Fruit fly (Drosophila melanogaster) whole organism, embryonic: ENCODE data around the gene CG13313.

Source experiments
- Asciz ChIP-seq: fragments of 200-800 bp; sonication (Bioruptor generic); optimal IDR thresholded peaks from 2 replicates; lab custom pipeline; 2017; ENCODE audit warnings: missing biosample characterization, mild to moderate bottlenecking, missing genetic modification characterization, missing genetic modification reagents
- CG10274 ChIP-seq: fragments of 200-800 bp; sonication (Bioruptor generic); optimal IDR thresholded peaks from 3 replicates; lab custom pipeline; 2017; ENCODE audit warnings: missing biosample characterization, mild to moderate bottlenecking, missing genetic modification characterization
- CG10959 ChIP-seq: fragments of 200-800 bp; sonication (Bioruptor generic); IDR thresholded peaks from 2 replicates; pipeline ENCODE4 v1.3.6; 2022; ENCODE audit warnings: missing biosample characterization, missing genetic modification characterization
- CG11560 ChIP-seq: fragments of 200-800 bp; sonication (Bioruptor generic); IDR thresholded peaks from 3 replicates; pipeline ENCODE4 v1.3.6; 2022; ENCODE audit warnings: missing biosample characterization, missing genetic modification characterization
- CG12071 ChIP-seq: fragments of 200-800 bp; sonication (Bioruptor generic); optimal IDR thresholded peaks from 3 replicates; lab custom pipeline; 2018; ENCODE audit warnings: missing biosample characterization, mild to moderate bottlenecking, missing genetic modification characterization
- CG12659 ChIP-seq: fragments of 200-800 bp; sonication (Bioruptor generic); optimal IDR thresholded peaks from 3 replicates; lab custom pipeline; 2017; ENCODE audit warnings: mild to moderate bottlenecking, missing biosample characterization, missing genetic modification reagents, missing genetic modification characterization
- CG14667 ChIP-seq: fragments of 200-800 bp; sonication (Bioruptor generic); IDR thresholded peaks from 2 replicates; pipeline ENCODE4 v1.3.6; 2022; ENCODE audit warnings: missing biosample characterization, missing genetic modification characterization
- CG1647 ChIP-seq: fragments of 200-800 bp; sonication (Bioruptor generic); optimal IDR thresholded peaks from 3 replicates; lab custom pipeline; 2016; ENCODE audit warnings: missing biosample characterization, missing genetic modification characterization
- CG17186 ChIP-seq: fragments of 200-800 bp; sonication (Bioruptor generic); optimal IDR thresholded peaks from 3 replicates; lab custom pipeline; 2017; ENCODE audit warnings: missing biosample characterization, missing genetic modification reagents, missing genetic modification characterization
- CG17612 ChIP-seq: fragments of 200-800 bp; sonication (Bioruptor generic); IDR thresholded peaks from 2 replicates; pipeline ENCODE4 v1.3.6; 2022; ENCODE audit warnings: missing biosample characterization, missing genetic modification characterization
- CG1832 ChIP-seq: fragments of 200-800 bp; sonication (Bioruptor generic); optimal IDR thresholded peaks from 2 replicates; lab custom pipeline; 2017; ENCODE audit warnings: missing biosample characterization, mild to moderate bottlenecking, missing genetic modification characterization, inconsistent platforms
- CG2678 ChIP-seq: fragments of 200-800 bp; sonication (Bioruptor generic); optimal IDR thresholded peaks from 3 replicates; lab custom pipeline; 2019; ENCODE audit warnings: missing biosample characterization, mild to moderate bottlenecking, missing genetic modification characterization, moderate library complexity
- CG2889 ChIP-seq: fragments of 200-800 bp; sonication (Bioruptor generic); IDR thresholded peaks from 3 replicates; pipeline ENCODE4 v1.3.6; 2022; ENCODE audit warnings: missing biosample characterization, missing genetic modification characterization
- CG31388 ChIP-seq: fragments of 200-800 bp; sonication (Bioruptor generic); optimal IDR thresholded peaks from 2 replicates; lab custom pipeline; 2016; ENCODE audit warnings: missing biosample characterization, missing genetic modification characterization
- CG32767 ChIP-seq: fragments of 200-800 bp; sonication (Bioruptor generic); IDR thresholded peaks from 2 replicates; pipeline ENCODE4 v1.3.6; 2022; ENCODE audit warnings: missing biosample characterization, missing genetic modification characterization
- CG32772 ChIP-seq: fragments of 200-800 bp; sonication (Bioruptor generic); IDR thresholded peaks from 2 replicates; pipeline ENCODE4 v1.3.6; 2022; ENCODE audit warnings: missing biosample characterization, missing genetic modification characterization
- CG34224 ChIP-seq: fragments of 200-800 bp; sonication (Bioruptor generic); IDR thresholded peaks from 3 replicates; pipeline ENCODE4 v1.3.6; 2022; ENCODE audit warnings: missing biosample characterization, missing genetic modification characterization; ENCODE audit not compliant: partially characterized antibody
- CG34376 ChIP-seq: fragments of 200-800 bp; sonication (Bioruptor generic); optimal IDR thresholded peaks from 2 replicates; lab custom pipeline; 2018; ENCODE audit warnings: missing biosample characterization, mild to moderate bottlenecking, missing genetic modification characterization
- CG3726 ChIP-seq: fragments of 200-800 bp; sonication (Bioruptor generic); IDR thresholded peaks from 3 replicates; pipeline ENCODE4, ENCODE4 v1.3.6; 2022; ENCODE audit warnings: missing biosample characterization, missing genetic modification characterization
- CG7963 ChIP-seq: fragments of 200-800 bp; sonication (Bioruptor generic); IDR thresholded peaks from 3 replicates; pipeline ENCODE4 v1.3.6; 2022; ENCODE audit warnings: missing biosample characterization, missing genetic modification characterization; ENCODE audit not compliant: partially characterized antibody
- CG9797 ChIP-seq: fragments of 200-800 bp; sonication (Bioruptor generic); optimal IDR thresholded peaks from 3 replicates; lab custom pipeline; 2018; ENCODE audit warnings: missing biosample characterization, mild to moderate bottlenecking, missing genetic modification characterization
- Dp ChIP-seq: fragments of 200-800 bp; sonication (Bioruptor generic); optimal IDR thresholded peaks from 2 replicates; lab custom pipeline; 2018; ENCODE audit warnings: missing biosample characterization, mild to moderate bottlenecking, missing genetic modification characterization, moderate library complexity
- E2f2 ChIP-seq: fragments of 200-800 bp; sonication (Bioruptor generic); IDR thresholded peaks from 2 replicates; pipeline ENCODE4 v1.3.6; 2022; ENCODE audit warnings: missing biosample characterization, missing genetic modification characterization
- HLH4C ChIP-seq: fragments of 200-800 bp; sonication (Bioruptor generic); IDR thresholded peaks from 3 replicates; pipeline ENCODE4 v1.3.6; 2022; ENCODE audit warnings: missing biosample characterization, missing genetic modification characterization; ENCODE audit not compliant: partially characterized antibody
- Kr ChIP-seq: fragments of 200-800 bp; sonication (Bioruptor generic); optimal IDR thresholded peaks from 2 replicates; lab custom pipeline; 2017; ENCODE audit warnings: missing biosample characterization, mild to moderate bottlenecking, missing genetic modification characterization
- MBD-R2 ChIP-seq: fragments of 200-800 bp; sonication (Bioruptor generic); IDR thresholded peaks from 2 replicates; pipeline ENCODE4 v1.3.6; 2022; ENCODE audit warnings: missing biosample characterization, missing genetic modification characterization
- MESR4 ChIP-seq: fragments of 200-800 bp; sonication (Bioruptor generic); optimal IDR thresholded peaks from 2 replicates; lab custom pipeline; 2018; ENCODE audit warnings: missing biosample characterization, mild to moderate bottlenecking, missing genetic modification characterization, moderate library complexity
- Meics ChIP-seq: fragments of 200-800 bp; sonication (Bioruptor generic); optimal IDR thresholded peaks from 2 replicates; lab custom pipeline; 2017; ENCODE audit warnings: missing biosample characterization, mild to moderate bottlenecking, missing genetic modification characterization
- Nf-YB ChIP-seq: fragments of 200-800 bp; sonication (Bioruptor generic); optimal IDR thresholded peaks from 3 replicates; lab custom pipeline; 2019; ENCODE audit warnings: missing biosample characterization, mild to moderate bottlenecking, missing genetic modification characterization, moderate library complexity
- NfI ChIP-seq: fragments of 200-800 bp; sonication (Bioruptor generic); optimal IDR thresholded peaks from 3 replicates; lab custom pipeline; 2018; ENCODE audit warnings: missing biosample characterization, mild to moderate bottlenecking, missing genetic modification characterization, moderate library complexity
- br ChIP-seq: fragments of >200 bp; optimal IDR thresholded peaks from 2 replicates; lab custom pipeline; 2017
- corto ChIP-seq: fragments of 200-800 bp; sonication (Bioruptor generic); optimal IDR thresholded peaks from 2 replicates; lab custom pipeline; 2016; ENCODE audit warnings: missing biosample characterization, mild to moderate bottlenecking, missing genetic modification characterization, moderate library complexity
- crp ChIP-seq, 2 experiments: fragments of 200-800 bp; sonication (Bioruptor generic); optimal IDR thresholded peaks; 2 replicates in 1 of 2; 3 replicates in 1 of 2; lab custom pipeline; 2017; ENCODE audit warnings: missing biosample characterization in 2 of 2, missing genetic modification characterization in 2 of 2, mild to moderate bottlenecking in 1 of 2, moderate library complexity in 1 of 2
- dimm ChIP-seq: fragments of 200-800 bp; sonication (Bioruptor generic); IDR thresholded peaks from 2 replicates; pipeline ENCODE4 v1.3.6; 2022; ENCODE audit warnings: missing biosample characterization, missing genetic modification characterization
- dpn ChIP-seq, 2 experiments: fragments of 200-800 bp; sonication (Bioruptor generic); optimal IDR thresholded peaks; 3 replicates each; lab custom pipeline; 2016; ENCODE audit warnings: missing biosample characterization in 2 of 2, missing genetic modification characterization in 2 of 2
- ewg ChIP-seq: fragments of 200-800 bp; sonication (Bioruptor generic); optimal IDR thresholded peaks from 3 replicates; lab custom pipeline; 2017; ENCODE audit warnings: mild to moderate bottlenecking, missing biosample characterization, missing genetic modification reagents, missing genetic modification characterization
- fru ChIP-seq: fragments of >200 bp; optimal IDR thresholded peaks from 2 replicates; lab custom pipeline; 2017
- fu2 ChIP-seq: fragments of 200-800 bp; sonication (Bioruptor generic); optimal IDR thresholded peaks from 2 replicates; lab custom pipeline; 2016; ENCODE audit warnings: missing biosample characterization, missing genetic modification characterization
- gce ChIP-seq: fragments of 200-800 bp; sonication (Bioruptor generic); IDR thresholded peaks from 3 replicates; pipeline ENCODE4 v1.3.6; 2022; ENCODE audit warnings: missing biosample characterization, missing genetic modification characterization
- h ChIP-seq: fragments of >200 bp; optimal IDR thresholded peaks from 2 replicates; lab custom pipeline; 2017
- hb ChIP-seq: fragments of 200-800 bp; sonication (Bioruptor generic); IDR thresholded peaks from 3 replicates; pipeline ENCODE4 v1.3.6; 2022; ENCODE audit warnings: missing biosample characterization, missing genetic modification characterization; ENCODE audit not compliant: partially characterized antibody
- mam ChIP-seq: fragments of 200-800 bp; sonication (Bioruptor generic); optimal IDR thresholded peaks from 3 replicates; lab custom pipeline; 2016; ENCODE audit warnings: missing biosample characterization, missing genetic modification characterization
- pzg ChIP-seq: fragments of 200-800 bp; sonication (Bioruptor generic); optimal IDR thresholded peaks from 3 replicates; lab custom pipeline; 2018; ENCODE audit warnings: missing biosample characterization, mild to moderate bottlenecking, missing genetic modification characterization, moderate library complexity
- repo ChIP-seq: fragments of 200-800 bp; sonication (Bioruptor generic); optimal IDR thresholded peaks from 2 replicates; lab custom pipeline; 2016; ENCODE audit warnings: missing biosample characterization, missing genetic modification characterization
- schlank ChIP-seq: fragments of 200-800 bp; sonication (Bioruptor generic); optimal IDR thresholded peaks from 2 replicates; lab custom pipeline; 2018; ENCODE audit warnings: missing biosample characterization, mild to moderate bottlenecking, missing genetic modification characterization
- scrt ChIP-seq: fragments of 200-800 bp; sonication (Bioruptor generic); optimal IDR thresholded peaks from 2 replicates; lab custom pipeline; 2018; ENCODE audit warnings: missing biosample characterization, mild to moderate bottlenecking, missing genetic modification characterization, moderate library complexity
- seq ChIP-seq: fragments of 200-800 bp; sonication (Bioruptor generic); IDR thresholded peaks from 2 replicates; pipeline ENCODE4 v1.3.6; 2022; ENCODE audit warnings: missing biosample characterization, missing genetic modification characterization
- tio ChIP-seq: fragments of 200-800 bp; sonication (Bioruptor generic); optimal IDR thresholded peaks from 2 replicates; lab custom pipeline; 2017; ENCODE audit warnings: missing biosample characterization, missing genetic modification characterization, inconsistent platforms
- tna ChIP-seq: fragments of 200-800 bp; sonication (Bioruptor generic); IDR thresholded peaks from 2 replicates; pipeline ENCODE4 v1.3.6; 2022; ENCODE audit warnings: missing biosample characterization, missing genetic modification characterization; ENCODE audit not compliant: partially characterized antibody
- unpg ChIP-seq: fragments of 200-800 bp; sonication (Bioruptor generic); optimal IDR thresholded peaks from 3 replicates; lab custom pipeline; 2018; ENCODE audit warnings: missing biosample characterization, mild to moderate bottlenecking, missing genetic modification characterization, moderate library complexity

Gene CG13313

DNA sequence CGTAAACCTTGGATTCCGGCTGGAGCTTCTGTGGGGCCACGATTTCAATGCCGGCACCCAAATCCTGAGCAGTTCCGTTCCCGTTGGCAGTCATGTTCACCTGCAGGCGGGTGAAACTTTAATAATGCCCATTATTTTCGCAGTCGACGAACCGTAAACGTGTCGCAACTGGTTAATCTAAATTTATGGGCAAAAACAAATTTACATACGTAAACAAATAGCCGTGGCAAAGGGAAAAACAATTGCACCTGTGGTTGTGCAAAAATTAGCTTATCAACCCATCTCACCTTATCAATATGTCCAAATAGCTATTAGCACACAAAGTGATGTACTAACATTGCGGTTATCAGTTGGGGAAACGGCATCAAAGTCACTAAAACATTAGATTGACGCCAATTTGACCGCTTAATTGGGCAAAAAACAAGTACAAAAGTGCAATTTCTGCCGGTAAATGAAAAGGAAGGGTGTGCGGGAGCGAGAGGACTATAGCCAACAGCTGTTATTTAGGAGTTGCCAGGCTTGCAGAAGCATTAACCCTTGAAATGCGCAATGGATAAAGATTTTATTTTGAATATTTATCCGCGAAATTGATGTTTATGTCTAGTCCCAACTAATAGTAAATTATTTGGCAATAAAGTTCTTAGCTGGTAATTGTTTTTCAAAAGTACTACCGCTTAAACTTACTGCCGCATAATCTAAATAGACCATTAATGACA lies 26.6 kb downstream of the CG13313 start:
- TF ChIP-seq CG10274 (no peak), ewg (GFP tag; lab: Kevin White, UChicago) (peak; percentile 8), CG3726 (no peak), CG1832 (GFP tag; lab: Kevin White, UChicago) (peak; percentile 4), tna (GFP tag; lab: Robert Waterston, UW) (no peak), MBD-R2 (GFP tag; lab: Robert Waterston, UW) (peak; percentile 37; the same call in 1 of the 2 replicates), CG7963 (GFP tag; lab: Robert Waterston, UW) (no peak), HLH4C (GFP tag; lab: Robert Waterston, UW) (no peak), br (lab: Kevin White, UChicago) (no peak), CG10959 (GFP tag; lab: Robert Waterston, UW) (peak; percentile 84), hb (GFP tag; lab: Robert Waterston, UW) (no peak), crp (GFP tag; optimal IDR thresholded peaks at IDR 0.05; lab: Kevin White, UChicago) (peak; percentile 26 to 82), CG2889 (no peak), CG9797 (GFP tag; lab: Kevin White, UChicago) (no peak), fru (lab: Kevin White, UChicago) (no peak), CG11560 (tag; lab: Robert Waterston, UW) (no peak), Dp (GFP tag; lab: Kevin White, UChicago) (peak; percentile 47), CG2678 (no peak), CG17186 (no peak), pzg (peak; percentile 6), E2f2 (GFP tag; lab: Robert Waterston, UW) (peak; percentile 48)

DNA sequence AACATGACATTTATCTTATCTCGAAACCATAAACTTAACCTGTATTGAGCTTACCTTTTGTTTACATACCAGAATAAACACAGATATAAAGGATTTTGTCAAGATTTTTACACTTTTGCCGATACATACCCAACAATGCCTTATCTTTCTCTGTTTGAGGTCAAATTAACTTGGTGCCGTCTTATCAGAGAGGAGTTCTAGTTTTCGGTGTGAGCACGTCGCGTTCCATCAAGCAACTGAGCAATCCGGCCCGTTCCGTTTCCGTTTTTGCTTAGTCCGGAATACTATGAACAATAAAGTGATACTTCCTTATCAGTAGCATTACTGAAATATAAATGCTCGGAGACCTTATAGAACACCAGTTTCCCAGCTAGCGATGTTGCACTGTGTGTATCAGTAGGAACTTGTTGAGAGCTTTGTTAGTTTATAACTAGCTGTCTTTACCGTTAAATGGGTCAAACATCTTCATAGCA lies 27.2 kb downstream of the CG13313 start, which contains the start of gene Galk:
TSS of gene Galk (minus strand) at position 244 of the 473 bp plus-strand sequence.
- TF ChIP-seq CG14667, result peak; percentile 50
- TF ChIP-seq CG34376 (GFP tag; lab: Kevin White, UChicago), result peak; percentile 95
- no peak for TF ChIP-seq h
- peak; percentile 74 for TF ChIP-seq Asciz (GFP tag; lab: Kevin White, UChicago)
- peak; percentile 50 for TF ChIP-seq CG32772 (GFP tag; lab: Robert Waterston, UW)
- TF ChIP-seq tio (GFP tag; lab: Kevin White, UChicago), result no peak
- peak; percentile 56 for TF ChIP-seq NfI (GFP tag; lab: Kevin White, UChicago)
- peak; percentile 72 for TF ChIP-seq CG12071 (GFP tag; lab: Kevin White, UChicago)
- no peak for TF ChIP-seq CG31388 (GFP tag; lab: Kevin White, UChicago)
- peak; percentile 42 for TF ChIP-seq scrt (GFP tag; lab: Kevin White, UChicago)
- no peak for TF ChIP-seq CG32767 (GFP tag; lab: Robert Waterston, UW)
- TF ChIP-seq fu2 (GFP tag; lab: Kevin White, UChicago), result peak; percentile 41
- peak; percentile 82 for TF ChIP-seq mam (GFP tag; lab: Kevin White, UChicago)
- peak; percentile 68 to 75 for TF ChIP-seq dpn (GFP tag; optimal IDR thresholded peaks at IDR 0.05; lab: Kevin White, UChicago)
- TF ChIP-seq Kr (GFP tag; lab: Kevin White, UChicago), result no peak
- TF ChIP-seq Meics (GFP tag; lab: Kevin White, UChicago), result peak; percentile 77
- TF ChIP-seq MESR4 (GFP tag; lab: Kevin White, UChicago), result no peak
- peak; percentile 28 for TF ChIP-seq CG12659 (GFP tag; lab: Kevin White, UChicago)
- TF ChIP-seq CG17612, result peak; percentile 33
- TF ChIP-seq CG1647 (GFP tag; lab: Kevin White, UChicago), result peak; percentile 18
- peak; percentile 18 for TF ChIP-seq repo (GFP tag; lab: Kevin White, UChicago)
- TF ChIP-seq seq (GFP tag; lab: Robert Waterston, UW), result 0 out of 2 replicates have a peak, but pooled peaks have one; percentile 10
- TF ChIP-seq Nf-YB, result no peak
- TF ChIP-seq gce (GFP tag; lab: Robert Waterston, UW), result no peak
- no peak for TF ChIP-seq CG34224 (GFP tag; lab: Robert Waterston, UW)
- TF ChIP-seq dimm (GFP tag; lab: Robert Waterston, UW), result 0 out of 2 replicates have a peak, but pooled peaks have one; percentile 8
- peak; percentile 25 for TF ChIP-seq schlank (tag; lab: Kevin White, UChicago)
- TF ChIP-seq corto (GFP tag; lab: Kevin White, UChicago), result no peak
- TF ChIP-seq unpg, result peak; percentile 48
